Worm (Caenorhabditis elegans) whole organism, L2 larva: ENCODE measurements around the gene plx-1.

Source experiments
- alr-1 ChIP-seq: fragments of 150-350 bp; optimal IDR thresholded peaks from 2 replicates; lab custom pipeline; 2014; ENCODE audit warnings: missing biosample characterization, missing genetic modification characterization
- aly-2 ChIP-seq: fragments of 150-350 bp; optimal IDR thresholded peaks from 2 replicates; lab custom pipeline; 2014; ENCODE audit warnings: missing biosample characterization, missing genetic modification characterization
- gmeb-1 ChIP-seq: fragments of 150-350 bp; optimal IDR thresholded peaks from 2 replicates; lab custom pipeline; 2014; ENCODE audit warnings: missing biosample characterization, missing genetic modification characterization
- mdl-1 ChIP-seq, 2 experiments: fragments of 150-350 bp in 1 of 2; sonication (generic microtip) in 1 of 2; optimal IDR thresholded peaks; 2 replicates each; lab custom pipeline; 2017; ENCODE audit warnings: missing biosample characterization in 2 of 2, missing genetic modification characterization in 2 of 2
- nhr-237 ChIP-seq: fragments of 150-350 bp; optimal IDR thresholded peaks from 2 replicates; lab custom pipeline; 2014; ENCODE audit warnings: missing biosample characterization, missing genetic modification characterization
- unc-39 ChIP-seq: fragments of 150-350 bp; optimal IDR thresholded peaks from 2 replicates; lab custom pipeline; 2014; ENCODE audit warnings: missing biosample characterization, missing genetic modification characterization

ce11 chrIV:1011776-1012175 is 52.5 kb downstream of the plx-1 start:
- TF ChIP-seq aly-2 (tag; lab: Kevin White, UChicago): no peak
- TF ChIP-seq unc-39: no peak
- no peak for TF ChIP-seq alr-1 (tag; lab: Kevin White, UChicago)
- TF ChIP-seq nhr-237 (tag; lab: Kevin White, UChicago): no peak
- TF ChIP-seq gmeb-1: no peak
- TF ChIP-seq mdl-1 (tag; optimal IDR thresholded peaks at IDR 0.05; lab: Kevin White, UChicago): no peak
